Worm (Caenorhabditis elegans) whole organism, midembryonic: ENCODE measurements around the gene sec-6.

Source experiments
- klf-2 ChIP-seq: fragments of 200-800 bp; sonication (Bioruptor generic); conservative IDR thresholded peaks from 2 replicates; pipeline ENCODE4 v1.3.6; 2022; ENCODE audit warnings: missing genetic modification reagents, missing genetic modification characterization, missing compliant biosample characterization
- tab-1 ChIP-seq: fragments of 200-800 bp; sonication (Bioruptor generic); IDR thresholded peaks from 2 replicates; pipeline ENCODE4 v1.3.6; 2022; ENCODE audit warnings: missing genetic modification characterization, missing compliant biosample characterization

ce11 chrII:5391447-5391846, 32.1 kb downstream of the sec-6 start:
- TF ChIP-seq klf-2 (GFP tag; lab: Robert Waterston, UW) (no peak), tab-1 (GFP tag; lab: Robert Waterston, UW) (no peak)
